Worm (Caenorhabditis elegans) whole organism, late embryonic: ENCODE measurements around the gene ttr-44.

Experiments used
- T23F11.4 ChIP-seq: fragments of 200-800 bp; sonication (Bioruptor generic); optimal IDR thresholded peaks from 2 replicates; lab custom pipeline; 2018; ENCODE audit warnings: mild to moderate bottlenecking, missing genetic modification characterization, missing compliant biosample characterization
- ahr-1 ChIP-seq: sonication (generic microtip); optimal IDR thresholded peaks from 2 replicates; lab custom pipeline; 2016; ENCODE audit warnings: missing genetic modification characterization, missing compliant biosample characterization
- ceh-14 ChIP-seq: sonication (generic microtip); optimal IDR thresholded peaks from 2 replicates; lab custom pipeline; 2016; ENCODE audit warnings: missing genotype, missing genetic modification characterization, missing compliant biosample characterization
- ceh-18 ChIP-seq: sonication (generic microtip); optimal IDR thresholded peaks from 2 replicates; lab custom pipeline; 2016; ENCODE audit warnings: missing genetic modification characterization, missing compliant biosample characterization
- ceh-2 ChIP-seq: sonication (generic microtip); optimal IDR thresholded peaks from 2 replicates; lab custom pipeline; 2016; ENCODE audit warnings: missing genotype, missing genetic modification characterization, missing compliant biosample characterization
- ceh-22 ChIP-seq: sonication (generic microtip); optimal IDR thresholded peaks from 2 replicates; lab custom pipeline; 2017; ENCODE audit warnings: missing biosample characterization, missing genetic modification characterization
- ceh-24 ChIP-seq: sonication (generic microtip); optimal IDR thresholded peaks from 2 replicates; lab custom pipeline; 2016; ENCODE audit warnings: mild to moderate bottlenecking, missing genetic modification characterization, missing compliant biosample characterization
- ceh-31 ChIP-seq: sonication (generic microtip); optimal IDR thresholded peaks from 2 replicates; lab custom pipeline; 2016; ENCODE audit warnings: missing genetic modification characterization, missing compliant biosample characterization
- ceh-9 ChIP-seq: sonication (generic microtip); optimal IDR thresholded peaks from 2 replicates; lab custom pipeline; 2016; ENCODE audit warnings: mild to moderate bottlenecking, missing genetic modification characterization, inconsistent platforms, missing compliant biosample characterization
- che-1 ChIP-seq: sonication (generic microtip); optimal IDR thresholded peaks from 2 replicates; lab custom pipeline; 2016; ENCODE audit warnings: mild to moderate bottlenecking, missing genetic modification characterization, missing compliant biosample characterization
- dmd-4 ChIP-seq: sonication (generic microtip); optimal IDR thresholded peaks from 2 replicates; lab custom pipeline; 2016; ENCODE audit warnings: borderline replicate concordance, missing genetic modification characterization, missing compliant biosample characterization
- elt-2 ChIP-seq: sonication (generic microtip); optimal IDR thresholded peaks from 2 replicates; lab custom pipeline; 2016; ENCODE audit warnings: missing genetic modification reagents, missing genetic modification characterization, missing compliant biosample characterization
- elt-4 ChIP-seq: sonication (generic microtip); optimal IDR thresholded peaks from 2 replicates; lab custom pipeline; 2016; ENCODE audit warnings: missing genetic modification characterization, missing compliant biosample characterization
- ets-4 ChIP-seq: sonication (generic microtip); optimal IDR thresholded peaks from 2 replicates; lab custom pipeline; 2016; ENCODE audit warnings: missing genetic modification characterization, missing compliant biosample characterization
- eyg-1 ChIP-seq: sonication (generic microtip); optimal IDR thresholded peaks from 2 replicates; lab custom pipeline; 2016; ENCODE audit warnings: missing genotype, missing genetic modification characterization, missing compliant biosample characterization
- fax-1 ChIP-seq: sonication (generic microtip); optimal IDR thresholded peaks from 2 replicates; lab custom pipeline; 2016; ENCODE audit warnings: missing genotype, missing genetic modification characterization, missing compliant biosample characterization
- fkh-10 ChIP-seq: fragments of 150-350 bp; optimal IDR thresholded peaks from 2 replicates; lab custom pipeline; 2014; ENCODE audit warnings: missing biosample characterization, missing genetic modification reagents, missing genetic modification characterization
- gmeb-2 ChIP-seq: sonication (generic microtip); optimal IDR thresholded peaks from 2 replicates; lab custom pipeline; 2016; ENCODE audit warnings: missing genetic modification characterization, inconsistent platforms, missing compliant biosample characterization
- hlh-30 ChIP-seq: sonication (generic microtip); optimal IDR thresholded peaks from 2 replicates; lab custom pipeline; 2017; ENCODE audit warnings: antibody characterized with exemption, missing genetic modification characterization, missing compliant biosample characterization; ENCODE audit not compliant: insufficient read depth
- hlh-8 ChIP-seq: sonication (generic microtip); optimal IDR thresholded peaks from 2 replicates; lab custom pipeline; 2016; ENCODE audit warnings: missing genotype, missing genetic modification characterization, missing compliant biosample characterization
- madf-2 ChIP-seq: sonication (generic microtip); optimal IDR thresholded peaks from 2 replicates; lab custom pipeline; 2017; ENCODE audit warnings: missing genetic modification characterization, missing compliant biosample characterization
- mec-3 ChIP-seq: sonication (generic microtip); optimal IDR thresholded peaks from 2 replicates; lab custom pipeline; 2016; ENCODE audit warnings: borderline replicate concordance, missing genetic modification characterization, missing compliant biosample characterization
- nfya-1 ChIP-seq: sonication (generic microtip); optimal IDR thresholded peaks from 2 replicates; lab custom pipeline; 2017; ENCODE audit warnings: missing genetic modification characterization, mild to moderate bottlenecking, missing compliant biosample characterization, antibody characterized with exemption, moderate library complexity
- nhr-232 ChIP-seq: sonication (generic microtip); optimal IDR thresholded peaks from 2 replicates; lab custom pipeline; 2016; ENCODE audit warnings: missing genetic modification characterization, missing compliant biosample characterization
- npax-4 ChIP-seq: sonication (generic microtip); optimal IDR thresholded peaks from 2 replicates; lab custom pipeline; 2016; ENCODE audit warnings: missing genetic modification characterization, missing compliant biosample characterization
- odd-2 ChIP-seq: sonication (generic microtip); optimal IDR thresholded peaks from 2 replicates; lab custom pipeline; 2017; ENCODE audit warnings: antibody characterized with exemption, mild to moderate bottlenecking, missing genetic modification characterization, missing compliant biosample characterization
- pat-9 ChIP-seq: fragments of 200-800 bp; sonication (Bioruptor generic); optimal IDR thresholded peaks from 2 replicates; lab custom pipeline; 2018; ENCODE audit warnings: mild to moderate bottlenecking, missing genetic modification characterization, moderate library complexity, missing compliant biosample characterization
- pha-2 ChIP-seq: sonication (generic microtip); optimal IDR thresholded peaks from 2 replicates; lab custom pipeline; 2017; ENCODE audit warnings: mild to moderate bottlenecking, missing genetic modification characterization, missing compliant biosample characterization
- pqm-1 ChIP-seq: sonication (generic microtip); optimal IDR thresholded peaks from 2 replicates; lab custom pipeline; 2016; ENCODE audit warnings: missing genetic modification characterization, missing compliant biosample characterization
- pros-1 ChIP-seq: fragments of 150-350 bp; optimal IDR thresholded peaks from 2 replicates; lab custom pipeline; 2014; ENCODE audit warnings: missing biosample characterization, missing genetic modification reagents, missing genetic modification characterization
- rnt-1 ChIP-seq: sonication (generic microtip); optimal IDR thresholded peaks from 2 replicates; lab custom pipeline; 2016; ENCODE audit warnings: missing genetic modification characterization, missing compliant biosample characterization
- sox-2 ChIP-seq: fragments of 200-800 bp; sonication (Bioruptor generic); IDR thresholded peaks from 2 replicates; pipeline ENCODE4 v1.3.6; 2022; ENCODE audit warnings: missing genetic modification reagents, missing genetic modification characterization, missing compliant biosample characterization
- sox-4 ChIP-seq: sonication (generic microtip); optimal IDR thresholded peaks from 2 replicates; lab custom pipeline; 2017; ENCODE audit warnings: mild to moderate bottlenecking, missing genetic modification characterization, inconsistent platforms, missing compliant biosample characterization
- syd-9 ChIP-seq: sonication (generic microtip); optimal IDR thresholded peaks from 2 replicates; lab custom pipeline; 2016; ENCODE audit warnings: mild to moderate bottlenecking, missing genetic modification characterization, moderate library complexity, missing compliant biosample characterization
- tbx-2 ChIP-seq: sonication (generic microtip); optimal IDR thresholded peaks from 2 replicates; lab custom pipeline; 2016; ENCODE audit warnings: missing genetic modification characterization, missing compliant biosample characterization
- unc-3 ChIP-seq, 2 experiments: fragments of 200-800 bp in 1 of 2; sonication (Bioruptor generic) in 1 of 2; sonication (generic microtip) in 1 of 2; conservative IDR thresholded peaks in 1 of 2; optimal IDR thresholded peaks in 1 of 2; 2 replicates each; pipeline versions ENCODE4 v1.3.6 to Lab custom; 2016 to 2022; ENCODE audit warnings: missing compliant biosample characterization in 2 of 2, missing genetic modification characterization in 2 of 2, missing genetic modification reagents in 1 of 2
- unc-55 ChIP-seq: sonication (generic microtip); optimal IDR thresholded peaks from 2 replicates; lab custom pipeline; 2017; ENCODE audit warnings: missing biosample characterization, missing genetic modification reagents, missing genetic modification characterization

The ttr-44 gene

ce11 chrV:13497322-13497847 is 33.2 kb downstream of the ttr-44 start, which contains the start of the genes eea-1 and gut-2:
eea-1 (minus strand) TSS chrV:13497372.
gut-2 (plus strand) TSS chrV:13497690.
- no peak for TF ChIP-seq pros-1 (tag; lab: Kevin White, UChicago)
- no peak for TF ChIP-seq pat-9
- TF ChIP-seq unc-55 (GFP tag; lab: Kevin White, UChicago) = peak; percentile 25
- TF ChIP-seq nfya-1 (tag; lab: Kevin White, UChicago) = peak; percentile 49
- TF ChIP-seq unc-3 (GFP tag; conservative IDR thresholded peaks at IDR 0.05; lab: Robert Waterston, UW) = no peak
- no peak for TF ChIP-seq unc-3 (tag; optimal IDR thresholded peaks at IDR 0.05; lab: Kevin White, UChicago)
- peak; percentile 17 for TF ChIP-seq ceh-31 (tag; lab: Kevin White, UChicago)
- no peak for TF ChIP-seq eyg-1
- TF ChIP-seq che-1 = no peak
- no peak for TF ChIP-seq rnt-1 (tag; lab: Kevin White, UChicago)
- no peak for TF ChIP-seq hlh-8 (tag; lab: Kevin White, UChicago)
- TF ChIP-seq fkh-10 (GFP tag; lab: Kevin White, UChicago) = no peak
- TF ChIP-seq ceh-22 = no peak
- no peak for TF ChIP-seq npax-4
- no peak for TF ChIP-seq ceh-9 (tag; lab: Kevin White, UChicago)
- no peak for TF ChIP-seq ceh-2 (tag; lab: Kevin White, UChicago)
- no peak for TF ChIP-seq elt-4 (tag; lab: Kevin White, UChicago)
- no peak for TF ChIP-seq sox-4 (tag; lab: Kevin White, UChicago)
- TF ChIP-seq tbx-2 (tag; lab: Kevin White, UChicago) = no peak
- TF ChIP-seq ceh-14 = peak; percentile 15
- TF ChIP-seq dmd-4 (tag; lab: Kevin White, UChicago) = no peak

ce11 chrV:13489830-13490229 is 40.7 kb downstream of the ttr-44 start, which contains the start of gene T10G3.3:
T10G3.3 (minus strand) TSS chrV:13490199.
- no peak for TF ChIP-seq elt-2
- no peak for TF ChIP-seq unc-55 (GFP tag; lab: Kevin White, UChicago)
- TF ChIP-seq dmd-4 (tag; lab: Kevin White, UChicago) = no peak
- no peak for TF ChIP-seq eyg-1
- TF ChIP-seq hlh-30 = no peak
- no peak for TF ChIP-seq nfya-1 (tag; lab: Kevin White, UChicago)
- TF ChIP-seq ets-4 = no peak
- TF ChIP-seq fax-1 (tag; lab: Kevin White, UChicago) = no peak
- no peak for TF ChIP-seq gmeb-2 (tag; lab: Kevin White, UChicago)
- TF ChIP-seq ahr-1 (tag; lab: Kevin White, UChicago) = no peak
- TF ChIP-seq pros-1 (tag; lab: Kevin White, UChicago) = no peak
- TF ChIP-seq mec-3 (tag; lab: Kevin White, UChicago) = no peak
- TF ChIP-seq T23F11.4 = no peak
- no peak for TF ChIP-seq che-1
- no peak for TF ChIP-seq odd-2 (tag; lab: Kevin White, UChicago)
- TF ChIP-seq rnt-1 (tag; lab: Kevin White, UChicago) = no peak
- no peak for TF ChIP-seq nhr-232 (tag; lab: Kevin White, UChicago)
- no peak for TF ChIP-seq pha-2
- TF ChIP-seq sox-2 (GFP tag; lab: Robert Waterston, UW) = no peak
- TF ChIP-seq pat-9 = no peak

ce11 chrV:13488297-13488803 is 42.2 kb downstream of the ttr-44 start:
- TF ChIP-seq ceh-2 (tag; lab: Kevin White, UChicago) (no peak), madf-2 (tag; lab: Kevin White, UChicago) (no peak), syd-9 (tag; lab: Kevin White, UChicago) (no peak), nfya-1 (tag; lab: Kevin White, UChicago) (no peak), fkh-10 (GFP tag; lab: Kevin White, UChicago) (no peak), sox-4 (tag; lab: Kevin White, UChicago) (no peak), ceh-18 (no peak), pqm-1 (tag; lab: Kevin White, UChicago) (no peak), ceh-24 (no peak), ceh-31 (tag; lab: Kevin White, UChicago) (no peak)
